Worm (Caenorhabditis elegans): ENCODE measurements around the gene nlp-5.

DNA sequence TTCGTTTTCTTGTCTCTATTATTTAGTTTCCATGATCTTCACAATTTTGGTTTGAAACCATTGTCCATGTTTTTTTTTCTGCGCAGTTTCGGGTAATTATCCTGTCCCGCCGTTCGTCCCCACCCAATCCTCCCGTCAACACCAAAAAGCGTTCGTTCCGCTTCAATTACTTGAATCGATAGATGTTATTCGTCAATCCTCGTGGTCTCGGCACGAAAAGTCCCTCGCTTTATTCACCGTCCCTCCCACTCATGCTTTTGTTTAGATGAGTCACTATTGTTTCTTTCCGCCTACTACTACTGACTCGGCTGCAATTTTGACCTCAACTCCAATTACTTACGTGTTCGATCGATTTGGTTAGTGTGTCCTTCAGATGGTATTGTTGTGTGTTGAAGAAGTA lies 14.8 kb upstream of the nlp-5 start:
- TF ChIP-seq sdz-38 (tag; optimal IDR thresholded peaks at IDR 0.05) (no peak), Y53F4B.3 (GFP tag; IDR thresholded peaks at IDR 0.05) (no peak), lsl-1 (GFP tag; optimal IDR thresholded peaks at IDR 0.05) (no peak), nhr-120 (GFP tag; IDR thresholded peaks at IDR 0.05) (no peak), nfyb-1 (GFP tag; IDR thresholded peaks at IDR 0.05) (no peak), unc-130 (GFP tag; optimal IDR thresholded peaks at IDR 0.05) (no peak), pha-4 (tag; optimal IDR thresholded peaks at IDR 0.05) (no peak), dpl-1 (GFP tag; optimal IDR thresholded peaks at IDR 0.05) (no peak), B0035.1 (tag; optimal IDR thresholded peaks at IDR 0.05) (no peak), unc-62 (GFP tag; optimal IDR thresholded peaks at IDR 0.05) (no peak), ceh-79 (tag; optimal IDR thresholded peaks at IDR 0.05) (no peak), ama-1 (optimal IDR thresholded peaks at IDR 0.05) (no peak), ama-1 (GFP tag; optimal IDR thresholded peaks at IDR 0.05) (no peak), bed-2 (GFP tag; IDR thresholded peaks at IDR 0.05) (no peak), ztf-6 (GFP tag; IDR thresholded peaks at IDR 0.05) (no peak)

All from whole organism, young adult.